Worm (Caenorhabditis elegans) whole organism, L2 larva: Measurements from ENCODE around the gene mvk-1.

Source experiments
- C34F6.9 ChIP-seq: fragments of 150-350 bp; optimal IDR thresholded peaks from 2 replicates; lab custom pipeline; 2014; ENCODE audit warnings: missing biosample characterization, missing genetic modification characterization
- F13H6.1 ChIP-seq: sonication (generic microtip); optimal IDR thresholded peaks from 2 replicates; lab custom pipeline; 2016; ENCODE audit warnings: missing genetic modification characterization, missing compliant biosample characterization
- ZK546.5 ChIP-seq: sonication (generic microtip); optimal IDR thresholded peaks from 2 replicates; lab custom pipeline; 2017; ENCODE audit warnings: missing biosample characterization, missing genetic modification characterization
- alr-1 ChIP-seq: fragments of 150-350 bp; optimal IDR thresholded peaks from 2 replicates; lab custom pipeline; 2014; ENCODE audit warnings: missing biosample characterization, missing genetic modification characterization
- aly-2 ChIP-seq: fragments of 150-350 bp; optimal IDR thresholded peaks from 2 replicates; lab custom pipeline; 2014; ENCODE audit warnings: missing biosample characterization, missing genetic modification characterization
- ama-1 ChIP-seq: fragments of 150-350 bp; optimal IDR thresholded peaks from 2 replicates; lab custom pipeline; 2018; ENCODE audit warnings: inconsistent platforms
- blmp-1 ChIP-seq: sonication (generic microtip); optimal IDR thresholded peaks from 2 replicates; lab custom pipeline; 2017; ENCODE audit warnings: missing genetic modification characterization, mild to moderate bottlenecking, missing compliant biosample characterization, antibody characterized with exemption, moderate library complexity; ENCODE audit not compliant: insufficient read depth
- ceh-82 ChIP-seq: fragments of 150-350 bp; optimal IDR thresholded peaks from 2 replicates; lab custom pipeline; 2014; ENCODE audit warnings: missing biosample characterization, missing genetic modification characterization
- crh-2 ChIP-seq: sonication (generic microtip); optimal IDR thresholded peaks from 2 replicates; lab custom pipeline; 2017; ENCODE audit warnings: missing biosample characterization, missing genetic modification characterization
- dmd-4 ChIP-seq: sonication (generic microtip); optimal IDR thresholded peaks from 2 replicates; lab custom pipeline; 2017; ENCODE audit warnings: missing biosample characterization, missing genetic modification characterization
- egl-27 ChIP-seq: sonication (generic microtip); optimal IDR thresholded peaks from 3 replicates; lab custom pipeline; 2017; ENCODE audit warnings: missing biosample characterization, missing genetic modification reagents, missing genetic modification characterization
- elt-1 ChIP-seq: fragments of 150-350 bp; optimal IDR thresholded peaks from 2 replicates; lab custom pipeline; 2014; ENCODE audit warnings: missing biosample characterization, missing genetic modification characterization
- elt-3 ChIP-seq: sonication (generic microtip); optimal IDR thresholded peaks from 2 replicates; lab custom pipeline; 2017; ENCODE audit warnings: missing biosample characterization, missing genetic modification characterization
- fos-1 ChIP-seq: fragments of 150-350 bp; optimal IDR thresholded peaks from 2 replicates; lab custom pipeline; 2014; ENCODE audit warnings: missing biosample characterization, missing genetic modification characterization
- gmeb-1 ChIP-seq: fragments of 150-350 bp; optimal IDR thresholded peaks from 2 replicates; lab custom pipeline; 2014; ENCODE audit warnings: missing biosample characterization, missing genetic modification characterization
- lin-11 ChIP-seq: fragments of 150-350 bp; sonication (generic microtip); optimal IDR thresholded peaks from 2 replicates; lab custom pipeline; 2014; ENCODE audit warnings: missing biosample characterization, missing genetic modification characterization, inconsistent platforms, mixed read lengths
- lin-13 ChIP-seq: fragments of 150-350 bp; optimal IDR thresholded peaks from 2 replicates; lab custom pipeline; 2014; ENCODE audit warnings: missing biosample characterization, missing genetic modification reagents, missing genetic modification characterization
- lin-39 ChIP-seq: fragments of 150-350 bp; optimal IDR thresholded peaks from 2 replicates; lab custom pipeline; 2014; ENCODE audit warnings: missing biosample characterization, missing genetic modification reagents, missing genetic modification characterization
- lsy-2 ChIP-seq, 2 experiments: fragments of 150-350 bp in 1 of 2; sonication (generic microtip) in 1 of 2; optimal IDR thresholded peaks; 2 replicates each; lab custom pipeline; 2014 to 2017; ENCODE audit warnings: missing biosample characterization in 2 of 2, missing genetic modification characterization in 2 of 2
- mab-5 ChIP-seq: fragments of 150-350 bp; optimal IDR thresholded peaks from 2 replicates; lab custom pipeline; 2014; ENCODE audit warnings: missing biosample characterization, missing genetic modification characterization
- nhr-10 ChIP-seq: sonication (generic microtip); optimal IDR thresholded peaks from 2 replicates; lab custom pipeline; 2017; ENCODE audit warnings: missing biosample characterization, missing genetic modification characterization
- nhr-11 ChIP-seq: fragments of 150-350 bp; optimal IDR thresholded peaks from 2 replicates; lab custom pipeline; 2014; ENCODE audit warnings: missing biosample characterization, missing genetic modification characterization
- nhr-12 ChIP-seq: fragments of 150-350 bp; optimal IDR thresholded peaks from 2 replicates; lab custom pipeline; 2014; ENCODE audit warnings: missing biosample characterization, missing genetic modification characterization
- nhr-129 ChIP-seq: fragments of 150-350 bp; optimal IDR thresholded peaks from 2 replicates; lab custom pipeline; 2014; ENCODE audit warnings: missing biosample characterization, missing genetic modification characterization
- nhr-21 ChIP-seq: fragments of 150-350 bp; optimal IDR thresholded peaks from 2 replicates; lab custom pipeline; 2014; ENCODE audit warnings: missing biosample characterization, missing genetic modification characterization
- nhr-237 ChIP-seq: fragments of 150-350 bp; optimal IDR thresholded peaks from 2 replicates; lab custom pipeline; 2014; ENCODE audit warnings: missing biosample characterization, missing genetic modification characterization
- nhr-25 ChIP-seq: fragments of 150-350 bp; sonication (generic microtip); optimal IDR thresholded peaks from 3 replicates; lab custom pipeline; 2014; ENCODE audit warnings: missing biosample characterization, missing genetic modification characterization
- nhr-6 ChIP-seq: fragments of 150-350 bp; optimal IDR thresholded peaks from 2 replicates; lab custom pipeline; 2014; ENCODE audit warnings: missing biosample characterization, missing genetic modification characterization
- nhr-77 ChIP-seq: fragments of 150-350 bp; optimal IDR thresholded peaks from 2 replicates; lab custom pipeline; 2014; ENCODE audit warnings: missing biosample characterization, missing genetic modification characterization
- peb-1 ChIP-seq: fragments of 150-350 bp; optimal IDR thresholded peaks from 2 replicates; lab custom pipeline; 2014; ENCODE audit warnings: missing biosample characterization, missing genetic modification characterization
- sma-3 ChIP-seq: sonication (generic microtip); optimal IDR thresholded peaks from 2 replicates; lab custom pipeline; 2016; ENCODE audit warnings: missing genetic modification reagents, missing genetic modification characterization, missing compliant biosample characterization
- sma-9 ChIP-seq, 2 experiments: fragments of 150-350 bp in 1 of 2; sonication (generic microtip) in 1 of 2; optimal IDR thresholded peaks; 2 replicates each; lab custom pipeline; 2014 to 2016; ENCODE audit warnings: missing genetic modification characterization in 2 of 2, mild to moderate bottlenecking in 1 of 2, missing biosample characterization in 1 of 2, missing compliant biosample characterization in 1 of 2, missing genetic modification reagents in 1 of 2, moderate library complexity in 1 of 2
- unc-39 ChIP-seq: fragments of 150-350 bp; optimal IDR thresholded peaks from 2 replicates; lab custom pipeline; 2014; ENCODE audit warnings: missing biosample characterization, missing genetic modification characterization
- unc-55 ChIP-seq: fragments of 150-350 bp; sonication (generic microtip); optimal IDR thresholded peaks from 3 replicates; lab custom pipeline; 2014; ENCODE audit warnings: missing biosample characterization, missing genetic modification reagents, missing genetic modification characterization
- zag-1 ChIP-seq: fragments of 150-350 bp; optimal IDR thresholded peaks from 2 replicates; lab custom pipeline; 2014; ENCODE audit warnings: missing biosample characterization, missing genetic modification characterization
- ztf-1 ChIP-seq: fragments of 200-800 bp; sonication (Bioruptor generic); conservative IDR thresholded peaks from 2 replicates; pipeline ENCODE4 v1.3.6; 2022; ENCODE audit warnings: missing genetic modification characterization, missing compliant biosample characterization
- ztf-4 ChIP-seq: fragments of 150-350 bp; optimal IDR thresholded peaks from 2 replicates; lab custom pipeline; 2014; ENCODE audit warnings: missing biosample characterization, missing genetic modification characterization

mvk-1 gene

DNA sequence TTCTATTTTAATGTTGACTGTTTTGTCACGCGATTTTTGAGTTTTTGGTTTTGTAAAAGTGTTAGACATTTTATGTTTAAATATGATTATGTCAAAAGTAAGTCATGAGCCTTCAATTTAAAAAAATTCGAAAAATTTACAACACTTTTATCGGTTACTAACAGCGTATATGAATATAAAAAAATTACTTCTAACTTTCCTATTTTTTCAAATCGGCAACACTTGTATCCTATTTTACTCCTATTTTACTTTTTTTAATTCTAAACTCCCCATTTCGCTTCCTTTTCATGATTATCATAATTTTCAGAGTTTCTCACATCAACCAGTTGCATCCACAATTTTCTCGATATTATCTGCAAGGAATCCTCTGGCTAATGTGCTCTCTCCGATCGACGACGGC is 17.8 kb downstream of the mvk-1 start, which contains the start of gene kin-18:
Gene kin-18 (plus strand): TSS at position 301 of the 400 bp plus-strand sequence.
- TF ChIP-seq blmp-1 (tag; lab: Kevin White, UChicago) (no peak), ama-1 (lab: Kevin White, UChicago) (no peak), zag-1 (tag; lab: Kevin White, UChicago) (no peak), nhr-129 (tag; lab: Kevin White, UChicago) (no peak), nhr-10 (tag; lab: Kevin White, UChicago) (no peak), peb-1 (tag; lab: Kevin White, UChicago) (no peak), egl-27 (tag; lab: Kevin White, UChicago) (no peak), nhr-11 (tag; lab: Kevin White, UChicago) (no peak), nhr-77 (tag; lab: Kevin White, UChicago) (no peak), nhr-12 (tag; lab: Kevin White, UChicago) (no peak), F13H6.1 (tag; lab: Kevin White, UChicago) (no peak)
- TF ChIP-seq, all 48 proteins: peak for 0

DNA sequence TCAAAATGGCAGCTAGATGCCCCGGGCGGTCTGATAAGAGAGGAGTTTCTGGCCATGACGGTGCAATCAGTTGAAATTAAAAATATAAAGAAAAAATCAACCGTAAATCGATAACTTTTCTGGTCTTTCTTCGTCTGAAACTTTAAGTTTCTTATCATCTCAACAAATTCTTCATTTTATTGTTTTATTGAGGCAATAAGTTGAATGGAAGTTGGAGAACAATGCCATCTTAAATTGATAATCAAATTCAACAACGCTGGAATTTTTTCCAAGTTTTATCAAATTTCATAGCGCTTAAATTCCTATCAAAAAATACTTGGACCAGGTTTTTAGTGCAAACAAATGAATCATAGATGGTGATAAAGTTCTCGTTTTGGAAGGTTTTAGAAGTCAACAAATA is 19.1 kb downstream of the mvk-1 start:
- peak; percentile 13 for TF ChIP-seq gmeb-1 (tag; lab: Kevin White, UChicago)
- peak; percentile 87 for TF ChIP-seq fos-1 (tag; lab: Kevin White, UChicago)
- no peak for TF ChIP-seq peb-1 (tag; lab: Kevin White, UChicago)
- no peak for TF ChIP-seq elt-3 (tag; lab: Kevin White, UChicago)

DNA sequence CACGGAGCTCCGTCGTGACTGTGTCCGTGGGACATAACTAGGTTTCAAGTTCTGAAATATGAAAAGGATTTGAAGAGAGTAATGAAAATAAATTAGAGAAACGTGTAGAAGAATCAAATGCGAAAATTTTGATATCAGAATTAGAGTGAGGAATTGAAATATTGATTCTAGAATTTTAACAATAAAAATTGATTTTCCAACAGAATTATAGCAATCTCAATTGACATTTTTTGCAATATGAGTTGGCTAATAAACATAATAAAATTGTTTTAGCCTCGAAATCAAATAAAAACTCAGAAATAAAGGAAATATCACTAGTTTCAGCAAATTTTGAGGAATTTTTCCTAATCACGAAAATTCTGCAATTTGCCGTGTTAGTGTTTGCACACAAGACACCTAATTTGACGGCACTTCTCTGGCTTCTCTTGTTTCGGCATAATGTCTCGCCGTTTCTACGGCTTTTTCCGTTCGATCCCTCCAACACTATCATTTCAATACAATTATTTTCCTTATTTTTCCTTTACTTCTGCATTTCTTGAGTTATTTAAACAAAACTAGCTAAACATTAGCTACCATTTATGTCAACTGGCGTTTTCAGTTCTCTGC is 19.7 kb downstream of the mvk-1 start, which contains the start of gene nmt-1:
Gene nmt-1 (minus strand): TSS at position 51 of the 606 bp plus-strand sequence.
- peak; percentile 24 for TF ChIP-seq mab-5 (tag; lab: Kevin White, UChicago)
- no peak for TF ChIP-seq unc-39
- TF ChIP-seq nhr-129 (tag; lab: Kevin White, UChicago), result peak; percentile 61
- peak; percentile 0 for TF ChIP-seq sma-3 (GFP tag; lab: Kevin White, UChicago)
- no peak for TF ChIP-seq ZK546.5 (tag; lab: Kevin White, UChicago)
- TF ChIP-seq elt-1, result no peak
- no peak for TF ChIP-seq ama-1 (lab: Kevin White, UChicago)
- TF ChIP-seq blmp-1 (tag; lab: Kevin White, UChicago), result no peak
- TF ChIP-seq lsy-2 (tag; optimal IDR thresholded peaks at IDR 0.05; lab: Kevin White, UChicago), result peak; percentile 49 to 72
- TF ChIP-seq peb-1 (tag; lab: Kevin White, UChicago), result no peak
- peak; percentile 46 for TF ChIP-seq gmeb-1 (tag; lab: Kevin White, UChicago)
- TF ChIP-seq C34F6.9 (tag; lab: Kevin White, UChicago), result peak; percentile 60
- TF ChIP-seq nhr-6 (tag; lab: Kevin White, UChicago), result no peak
- no peak for TF ChIP-seq ztf-1
- no peak for TF ChIP-seq ceh-82 (tag; lab: Kevin White, UChicago)
- no peak for TF ChIP-seq nhr-237
- no peak for TF ChIP-seq lin-13 (GFP tag; lab: Kevin White, UChicago)
- no peak for TF ChIP-seq dmd-4
- no peak for TF ChIP-seq nhr-21
- peak; percentile 52 for TF ChIP-seq sma-9 (GFP tag; optimal IDR thresholded peaks at IDR 0.05; lab: Kevin White, UChicago)
- TF ChIP-seq sma-9 (tag; optimal IDR thresholded peaks at IDR 0.05; lab: Kevin White, UChicago), result no peak
- TF ChIP-seq nhr-10 (tag; lab: Kevin White, UChicago), result no peak
- peak; percentile 57 for TF ChIP-seq unc-55 (GFP tag; lab: Kevin White, UChicago)
- TF ChIP-seq nhr-11 (tag; lab: Kevin White, UChicago), result no peak
- TF ChIP-seq alr-1 (tag; lab: Kevin White, UChicago), result no peak
- no peak for TF ChIP-seq aly-2 (tag; lab: Kevin White, UChicago)
- no peak for TF ChIP-seq lin-39 (tag; lab: Kevin White, UChicago)
- TF ChIP-seq zag-1 (tag; lab: Kevin White, UChicago), result no peak
- TF ChIP-seq ztf-4 (tag; lab: Kevin White, UChicago), result no peak
- peak; percentile 42 for TF ChIP-seq nhr-25 (tag; lab: Kevin White, UChicago)
- no peak for TF ChIP-seq egl-27 (tag; lab: Kevin White, UChicago)
- TF ChIP-seq F13H6.1 (tag; lab: Kevin White, UChicago), result peak; percentile 11

DNA sequence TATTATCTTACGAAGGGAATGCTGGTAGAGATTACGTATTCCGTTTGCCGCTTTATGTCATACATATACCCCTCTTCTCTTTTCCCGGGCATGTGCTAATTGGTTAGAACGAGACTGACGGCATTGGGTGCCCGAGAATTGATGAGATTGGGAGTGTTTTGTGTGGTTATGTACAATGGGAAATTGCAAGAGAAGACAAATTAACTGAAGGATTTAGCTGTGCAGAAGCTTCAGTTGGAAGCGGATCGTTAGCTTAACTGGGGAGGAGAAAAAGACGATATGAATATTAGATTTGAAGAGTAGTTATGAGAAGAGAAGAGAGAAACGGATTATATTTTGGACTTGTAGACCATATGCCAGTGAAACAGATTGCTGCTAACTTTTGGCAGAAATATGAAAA is 25.9 kb downstream of the mvk-1 start:
- TF ChIP-seq blmp-1 (tag; lab: Kevin White, UChicago) (no peak), aly-2 (tag; lab: Kevin White, UChicago) (no peak), nhr-129 (tag; lab: Kevin White, UChicago) (no peak), F13H6.1 (tag; lab: Kevin White, UChicago) (no peak), lsy-2 (tag; optimal IDR thresholded peaks at IDR 0.05; lab: Kevin White, UChicago) (no peak), ztf-1 (no peak), ceh-82 (tag; lab: Kevin White, UChicago) (no peak), elt-3 (tag; lab: Kevin White, UChicago) (no peak), nhr-11 (tag; lab: Kevin White, UChicago) (no peak), C34F6.9 (tag; lab: Kevin White, UChicago) (no peak), crh-2 (no peak), sma-3 (GFP tag; lab: Kevin White, UChicago) (no peak), lin-11 (no peak), mab-5 (tag; lab: Kevin White, UChicago) (no peak), zag-1 (tag; lab: Kevin White, UChicago) (no peak), nhr-12 (tag; lab: Kevin White, UChicago) (no peak), unc-39 (no peak), ztf-4 (tag; lab: Kevin White, UChicago) (no peak), nhr-6 (tag; lab: Kevin White, UChicago) (no peak)
